Fruit fly (Drosophila melanogaster) whole organism, adult: ENCODE measurements around the gene CG7320.

Experiments used
- CG11617 ChIP-seq: fragments of 200-800 bp; sonication (Bioruptor generic); optimal IDR thresholded peaks from 2 replicates; lab custom pipeline; 2017; ENCODE audit warnings: mild to moderate bottlenecking, missing biosample characterization, missing genetic modification reagents, missing genetic modification characterization
- CG5204 ChIP-seq: fragments of 200-800 bp; sonication (Bioruptor generic); optimal IDR thresholded peaks from 2 replicates; lab custom pipeline; 2016; ENCODE audit warnings: missing biosample characterization, missing genetic modification characterization
- Clk ChIP-seq: fragments of 200-800 bp; sonication (Bioruptor generic); optimal IDR thresholded peaks from 2 replicates; lab custom pipeline; 2017; ENCODE audit warnings: missing biosample characterization, missing genetic modification characterization
- Mnt ChIP-seq: fragments of 200-800 bp; sonication (Bioruptor generic); optimal IDR thresholded peaks from 2 replicates; lab custom pipeline; 2016; ENCODE audit warnings: missing biosample characterization, mild to moderate bottlenecking, missing genetic modification characterization
- bab1 ChIP-seq: fragments of 200-800 bp; sonication (Bioruptor generic); optimal IDR thresholded peaks from 3 replicates; lab custom pipeline; 2019; ENCODE audit warnings: missing biosample characterization, mild to moderate bottlenecking, missing genetic modification characterization, moderate library complexity
- kay ChIP-seq: fragments of 200-800 bp; sonication (Bioruptor generic); peaks from one replicate; lab custom pipeline; 2016; ENCODE audit warnings: missing biosample characterization, missing genetic modification characterization, borderline replicate concordance
- tj ChIP-seq: fragments of 200-800 bp; sonication (Bioruptor generic); optimal IDR thresholded peaks from 3 replicates; lab custom pipeline; 2017; ENCODE audit warnings: missing biosample characterization, mild to moderate bottlenecking, missing genetic modification characterization, moderate library complexity

dm6 chr3L:18218480-18218879, 17.2 kb downstream of the CG7320 start:
- no peak for TF ChIP-seq Clk (GFP tag; lab: Kevin White, UChicago)
- TF ChIP-seq kay (GFP tag; lab: Kevin White, UChicago) = no peak
- no peak for TF ChIP-seq CG11617 (GFP tag; lab: Kevin White, UChicago)
- TF ChIP-seq bab1 (GFP tag; lab: Kevin White, UChicago) = no peak
- no peak for TF ChIP-seq CG5204 (GFP tag; lab: Kevin White, UChicago)
- TF ChIP-seq tj (GFP tag; lab: Kevin White, UChicago) = no peak
- no peak for TF ChIP-seq Mnt (GFP tag; lab: Kevin White, UChicago)
